Fruit fly (Drosophila melanogaster): ENCODE data around the gene Taf4.

dm6 chr3L:16143685-16144539 is 30.9 kb downstream of the Taf4 start, which contains the start of gene CG32152:
- TF ChIP-seq CG11617 (GFP tag; optimal IDR thresholded peaks at IDR 0.05) (no peak), kay (GFP tag; ENCODE audit: borderline replicate concordance) (no peak), CG5204 (GFP tag; optimal IDR thresholded peaks at IDR 0.05) (no peak), tj (GFP tag; optimal IDR thresholded peaks at IDR 0.05) (peak; percentile 87), bab1 (GFP tag; optimal IDR thresholded peaks at IDR 0.05) (peak; percentile 47), cic (GFP tag; optimal IDR thresholded peaks at IDR 0.05) (no peak), CG14711 (tag; optimal IDR thresholded peaks at IDR 0.05) (no peak), Crg-1 (GFP tag; optimal IDR thresholded peaks at IDR 0.05) (no peak), CG33017 (tag; optimal IDR thresholded peaks at IDR 0.05) (no peak), CG1620 (GFP tag; optimal IDR thresholded peaks at IDR 0.05) (no peak)
